Worm (Caenorhabditis elegans) whole organism, early embryonic: Measurements from ENCODE around the gene hst-1.

Source experiments
- B0310.2 ChIP-seq: sonication (generic microtip); optimal IDR thresholded peaks from 2 replicates; lab custom pipeline; 2016; ENCODE audit warnings: mild to moderate bottlenecking, missing genetic modification characterization, missing compliant biosample characterization
- F13C5.2 ChIP-seq: sonication (generic microtip); optimal IDR thresholded peaks from 2 replicates; lab custom pipeline; 2017; ENCODE audit warnings: mild to moderate bottlenecking, missing genetic modification characterization, inconsistent platforms, missing compliant biosample characterization
- aly-1 ChIP-seq: sonication (generic microtip); optimal IDR thresholded peaks from 2 replicates; lab custom pipeline; 2016; ENCODE audit warnings: missing genetic modification characterization, missing compliant biosample characterization
- ama-1 ChIP-seq: fragments of 150-350 bp; optimal IDR thresholded peaks from 2 replicates; lab custom pipeline; 2014
- ceh-13 ChIP-seq: fragments of 200-800 bp; sonication (Bioruptor generic); optimal IDR thresholded peaks from 2 replicates; lab custom pipeline; 2018; ENCODE audit warnings: mild to moderate bottlenecking, missing genetic modification characterization, missing compliant biosample characterization
- ceh-36 ChIP-seq: sonication (generic microtip); optimal IDR thresholded peaks from 2 replicates; lab custom pipeline; 2016; ENCODE audit warnings: missing genetic modification characterization, inconsistent platforms, missing compliant biosample characterization
- flt-1 ChIP-seq: fragments of 200-800 bp; sonication (Bioruptor generic); IDR thresholded peaks from 2 replicates; pipeline ENCODE4 v1.3.6; 2022; ENCODE audit warnings: missing genetic modification characterization, missing compliant biosample characterization
- hmbx-1 ChIP-seq: sonication (generic microtip); optimal IDR thresholded peaks from 2 replicates; lab custom pipeline; 2016; ENCODE audit warnings: mild to moderate bottlenecking, missing genetic modification characterization, missing compliant biosample characterization
- pes-1 ChIP-seq: fragments of 200-800 bp; sonication (Bioruptor generic); IDR thresholded peaks from 2 replicates; pipeline ENCODE4 v1.3.6; 2022; ENCODE audit warnings: missing genetic modification reagents, missing genetic modification characterization, missing compliant biosample characterization
- scrt-1 ChIP-seq: fragments of 200-800 bp; sonication (Bioruptor generic); IDR thresholded peaks from 2 replicates; pipeline ENCODE4 v1.3.6; 2022; ENCODE audit warnings: missing genetic modification characterization, missing compliant biosample characterization
- tbx-11 ChIP-seq: fragments of 200-800 bp; sonication (Bioruptor generic); IDR thresholded peaks from 2 replicates; pipeline ENCODE4 v1.3.6; 2022; ENCODE audit warnings: missing genetic modification characterization, missing compliant biosample characterization

DNA sequence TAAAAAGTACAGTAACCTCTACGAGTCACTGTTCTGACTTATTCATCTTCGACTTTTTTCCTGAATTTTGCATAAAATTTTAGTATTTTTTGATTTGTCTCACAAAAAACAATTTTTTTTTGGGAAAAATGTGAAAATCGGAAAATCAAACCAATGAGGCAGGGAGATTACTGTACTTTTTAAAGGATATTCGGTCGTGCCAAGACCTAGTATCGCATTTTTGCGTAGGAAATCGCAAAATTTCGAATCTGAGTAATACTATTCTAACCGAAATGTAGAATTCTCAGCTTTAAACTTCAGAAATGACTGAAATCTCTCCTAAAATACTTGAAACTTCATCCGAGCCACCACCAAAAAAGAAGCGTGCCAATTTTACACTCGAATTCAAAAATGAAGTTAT, 46.5 kb upstream of the hst-1 start, which contains the start of gene F21D5.4:
- TF ChIP-seq scrt-1 (GFP tag; lab: Robert Waterston, UW) (no peak), ama-1 (no peak), flt-1 (GFP tag; lab: Robert Waterston, UW) (no peak), hmbx-1 (no peak), ceh-13 (GFP tag; lab: Kevin White, UChicago) (no peak), F13C5.2 (tag; lab: Kevin White, UChicago) (no peak), aly-1 (tag; lab: Kevin White, UChicago) (no peak), pes-1 (no peak), ceh-36 (no peak), B0310.2 (no peak), tbx-11 (GFP tag; lab: Robert Waterston, UW) (no peak)
